Fruit fly (Drosophila melanogaster): Measurements from ENCODE around the gene CG10089.
A peak's percentile ranks its signal among the peaks of the same experiment; 100 is the strongest.

CG10089 gene

dm6 chr3L:13474607-13475006, at the start of gene CG10089:
TSS of gene CG10089 (minus strand) at chr3L:13474787.
- TF ChIP-seq noc (tag; optimal IDR thresholded peaks at IDR 0.05) = no peak

- TF ChIP-seq noc (tag; optimal IDR thresholded peaks at IDR 0.05) = no peak
Measured at dm6 chr3L:13519555-13520284, 45.1 kb upstream of the CG10089 start, which contains the start of gene CG10710. TSS of gene CG10710 (minus strand) at chr3L:13519605.

DNA sequence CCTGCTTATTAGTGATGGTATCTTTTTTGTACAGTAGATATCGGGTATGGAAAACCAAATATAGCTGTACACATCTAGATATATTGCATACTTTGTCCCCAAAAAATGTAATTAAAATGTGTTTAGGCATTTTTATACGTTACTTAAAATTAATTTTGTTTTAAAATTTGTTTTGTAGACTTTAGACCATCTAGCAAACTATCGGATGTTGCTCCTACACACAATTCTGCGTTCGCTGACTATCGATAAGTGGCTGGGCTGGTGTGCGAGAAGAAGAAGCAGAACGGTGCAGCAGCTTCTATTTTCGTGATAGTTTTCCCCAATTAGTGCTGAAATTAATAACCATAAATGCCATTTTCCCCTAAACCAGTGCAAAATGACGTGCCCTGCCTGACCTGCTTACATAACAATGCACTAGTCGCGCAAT, 38.5 kb upstream of the CG10089 start, which contains the start of the genes Vps36 and Liprin-beta:
TSS of gene Vps36 (minus strand) at position 1 of the 427 bp plus-strand sequence.
TSS of gene Liprin-beta (plus strand) at position 143 of the 427 bp plus-strand sequence.
- no peak for TF ChIP-seq noc (tag; optimal IDR thresholded peaks at IDR 0.05)

- TF ChIP-seq noc (tag; optimal IDR thresholded peaks at IDR 0.05) = no peak
Measured at dm6 chr3L:13503631-13504030, 29.0 kb upstream of the CG10089 start.

- TF ChIP-seq noc (tag; optimal IDR thresholded peaks at IDR 0.05) = no peak
Measured at dm6 chr3L:13502484-13503109, 28.0 kb upstream of the CG10089 start, which contains the start of gene Spt20. TSS of gene Spt20 (plus strand) at chr3L:13502707.

- no peak for TF ChIP-seq noc (tag; optimal IDR thresholded peaks at IDR 0.05)
Measured at dm6 chr3L:13499932-13500719, 25.5 kb upstream of the CG10089 start.

DNA sequence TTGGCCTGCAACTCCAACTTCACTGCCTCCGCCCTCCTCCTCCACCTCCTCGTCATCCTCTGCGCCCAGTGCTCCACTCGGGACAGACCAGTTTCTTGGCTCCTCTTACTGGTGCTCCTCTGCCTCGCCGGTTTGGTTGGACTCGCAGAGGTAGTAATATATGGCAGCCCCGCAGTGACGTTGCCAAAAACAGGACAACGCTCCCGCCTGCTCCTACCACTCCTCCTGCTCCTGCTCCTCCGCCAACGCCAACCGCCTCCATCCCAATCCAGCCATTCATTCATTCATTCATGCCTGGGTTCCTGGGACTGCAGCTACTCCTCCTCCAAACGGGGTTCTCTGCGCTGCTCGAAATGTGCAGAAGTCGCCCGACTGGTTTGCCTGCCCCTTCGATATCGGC, 24.9 kb upstream of the CG10089 start:
- TF ChIP-seq noc (tag; optimal IDR thresholded peaks at IDR 0.05) = no peak

DNA sequence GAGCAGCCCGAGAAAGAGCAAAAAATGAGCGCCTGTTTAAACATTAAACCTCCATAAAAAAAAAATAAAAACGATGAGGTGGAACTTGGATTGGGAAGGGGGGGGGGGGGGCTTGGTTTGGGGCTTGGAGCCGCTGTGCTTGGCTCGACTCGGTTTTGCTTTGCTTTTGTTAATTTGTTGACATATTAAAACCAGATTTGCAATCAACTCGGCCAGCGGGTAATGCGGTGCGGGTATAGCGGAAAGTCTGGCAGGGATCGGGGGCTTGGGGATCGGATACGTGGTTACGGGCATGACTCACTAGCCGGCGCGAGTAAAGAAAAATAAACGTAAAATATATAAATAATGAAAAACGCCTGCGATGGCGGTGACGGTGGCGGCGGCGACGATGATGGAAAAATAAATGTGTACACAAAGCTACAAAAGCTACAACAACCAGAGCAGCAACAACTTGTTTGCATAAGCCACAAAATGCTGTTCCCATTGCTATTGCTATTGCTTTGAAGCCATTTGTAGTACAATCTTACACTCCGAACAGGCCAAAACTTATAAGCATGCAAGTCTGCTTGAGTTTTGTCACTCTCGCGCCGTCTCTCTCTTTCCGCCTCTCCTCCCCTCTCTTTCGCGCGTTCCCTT, 23.3 kb upstream of the CG10089 start:
- no peak for TF ChIP-seq noc (tag; optimal IDR thresholded peaks at IDR 0.05)

dm6 chr3L:13495065-13495464, 20.5 kb upstream of the CG10089 start:
- no peak for TF ChIP-seq noc (tag; optimal IDR thresholded peaks at IDR 0.05)

DNA sequence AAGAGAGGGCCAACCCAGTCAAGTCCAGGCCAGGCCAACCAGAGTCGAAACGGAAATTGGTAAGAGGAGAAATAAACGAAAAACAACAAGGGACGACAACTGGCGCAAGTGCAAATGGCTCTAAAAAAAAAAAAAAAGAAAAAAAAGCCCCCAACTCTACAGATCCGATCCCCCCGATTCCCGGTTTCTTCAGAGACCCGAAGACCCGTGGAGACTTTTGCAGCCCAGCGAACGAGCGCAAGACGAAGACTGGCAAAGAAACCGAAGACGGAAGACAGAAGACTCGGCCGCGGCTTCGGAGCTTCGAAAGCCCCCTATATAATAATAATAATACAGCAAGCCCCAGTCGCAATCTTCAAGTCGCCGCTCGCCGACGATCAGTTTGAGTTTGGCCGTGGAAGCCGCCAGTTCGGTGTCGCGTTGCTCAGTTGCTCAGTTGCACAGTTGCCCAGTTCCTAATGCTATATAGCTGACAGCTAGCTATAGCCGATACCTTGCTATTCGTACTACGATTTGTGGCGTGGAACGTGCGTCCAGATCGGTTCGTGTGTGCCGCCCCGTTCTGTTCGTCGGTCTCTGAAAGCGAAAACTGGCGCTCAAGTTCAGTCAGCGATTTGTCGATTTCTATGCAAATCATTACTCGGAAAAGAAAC, 19.9 kb upstream of the CG10089 start:
- no peak for TF ChIP-seq noc (tag; optimal IDR thresholded peaks at IDR 0.05)

DNA sequence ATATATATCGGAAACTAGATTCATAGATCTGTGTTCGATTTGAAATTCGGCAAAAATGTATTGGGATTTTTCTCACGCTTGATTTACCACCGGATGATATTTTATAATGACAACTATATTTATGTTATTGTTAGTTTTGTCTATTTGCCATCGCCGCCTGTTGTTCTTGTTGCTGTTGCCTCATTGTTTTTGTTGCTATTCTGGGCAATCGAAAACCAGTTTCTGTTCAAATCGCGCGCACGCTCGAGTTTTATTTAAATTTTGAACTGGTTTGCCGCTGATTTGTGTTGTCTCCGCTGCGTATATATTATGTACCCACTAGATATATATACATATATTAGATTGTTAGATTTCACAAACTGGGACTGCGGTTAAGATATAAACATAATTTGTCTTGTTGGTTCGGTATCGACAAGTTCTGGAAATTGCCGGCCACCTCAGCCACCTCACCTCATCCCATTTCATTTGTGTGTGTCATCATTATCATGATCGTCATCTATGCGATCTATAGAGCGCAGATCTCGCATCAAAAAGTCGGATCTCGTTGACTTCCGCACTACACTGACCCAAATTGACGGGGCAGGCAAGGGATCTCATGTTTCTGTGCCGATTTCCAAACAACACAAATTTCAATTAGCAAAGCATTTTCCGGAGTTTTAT, 16.2 kb upstream of the CG10089 start:
- TF ChIP-seq noc (tag; optimal IDR thresholded peaks at IDR 0.05) = no peak

dm6 chr3L:13489193-13489752, 14.7 kb upstream of the CG10089 start:
- peak; percentile 34 for TF ChIP-seq noc (tag; optimal IDR thresholded peaks at IDR 0.05)

dm6 chr3L:13488129-13488876, 13.7 kb upstream of the CG10089 start:
- TF ChIP-seq noc (tag; optimal IDR thresholded peaks at IDR 0.05) = no peak

Measured in whole organism, larva.